Fruit fly (Drosophila melanogaster): ENCODE data around the gene CG11638.

Gene CG11638

DNA sequence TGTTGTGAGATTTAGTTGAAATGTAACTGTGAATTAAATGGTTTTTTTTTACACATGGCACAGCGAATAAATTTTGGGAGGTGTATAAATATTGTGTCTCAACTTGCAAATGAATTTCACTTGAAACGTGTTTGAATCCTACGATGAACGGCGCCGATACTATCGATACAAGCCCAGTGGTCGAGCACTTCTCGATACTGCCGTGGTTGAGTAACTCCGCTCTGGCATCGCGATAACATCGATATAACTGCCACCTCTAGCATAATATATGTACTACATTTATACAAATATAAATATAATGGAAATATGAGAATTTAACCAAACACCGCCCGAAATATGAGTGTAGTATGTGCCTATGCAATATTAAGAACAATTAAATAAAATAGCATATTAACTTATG lies 6.6 kb upstream of the CG11638 start (continued):
- TF ChIP-seq Mrtf (GFP tag; IDR thresholded peaks at IDR 0.05) (no peak), CG4854 (GFP tag; optimal IDR thresholded peaks at IDR 0.05) (no peak), Doc2 (GFP tag; IDR thresholded peaks at IDR 0.05) (no peak), CG2678 (tag; optimal IDR thresholded peaks at IDR 0.05) (no peak), sim (GFP tag; IDR thresholded peaks at IDR 0.05) (no peak), CG6689 (GFP tag; IDR thresholded peaks at IDR 0.05) (no peak), cato (GFP tag; optimal IDR thresholded peaks at IDR 0.05; ENCODE audit: borderline replicate concordance) (no peak), mam (GFP tag; optimal IDR thresholded peaks at IDR 0.05) (peak; percentile 43), CG14965 (GFP tag; optimal IDR thresholded peaks at IDR 0.05; ENCODE audit: borderline replicate concordance) (no peak), Bgb (GFP tag; IDR thresholded peaks at IDR 0.05; ENCODE audit: partially characterized antibody) (peak; percentile 99), dati (GFP tag; IDR thresholded peaks at IDR 0.05) (no peak), Max (GFP tag; optimal IDR thresholded peaks at IDR 0.05) (no peak), HmgZ (tag; optimal IDR thresholded peaks at IDR 0.05) (peak; percentile 65), Sry-δ (GFP tag; optimal IDR thresholded peaks at IDR 0.05) (peak; percentile 96), CG2199 (GFP tag; IDR thresholded peaks at IDR 0.05) (no peak), CG3281 (GFP tag; optimal IDR thresholded peaks at IDR 0.05) (no peak), pan (optimal IDR thresholded peaks at IDR 0.05) (no peak), pan (GFP tag; optimal IDR thresholded peaks at IDR 0.05 in 1 of 2, IDR thresholded peaks at IDR 0.05 in 1 of 2) (peak in 1 of 2 experiments; percentile 26), H15 (GFP tag; IDR thresholded peaks at IDR 0.05) (peak; percentile 34; the same call in 1 of the 3 replicates), mld (GFP tag; IDR thresholded peaks at IDR 0.05; ENCODE audit: partially characterized antibody) (peak; percentile 99), CG8478 (optimal IDR thresholded peaks at IDR 0.05) (no peak), zen2 (GFP tag; IDR thresholded peaks at IDR 0.05; ENCODE audit: partially characterized antibody) (peak; percentile 99), Dll (GFP tag; IDR thresholded peaks at IDR 0.05; ENCODE audit: partially characterized antibody) (peak; percentile 94), Hand (GFP tag; optimal IDR thresholded peaks at IDR 0.05) (no peak), vnd (GFP tag; IDR thresholded peaks at IDR 0.05; ENCODE audit: partially characterized antibody) (peak; percentile 97), knrl (GFP tag; IDR thresholded peaks at IDR 0.05; ENCODE audit: partially characterized antibody) (peak; percentile 98), CG17186 (GFP tag; optimal IDR thresholded peaks at IDR 0.05) (peak; percentile 44), CG6765 (GFP tag; optimal IDR thresholded peaks at IDR 0.05) (no peak), schlank (tag; optimal IDR thresholded peaks at IDR 0.05) (no peak), ttk (GFP tag; IDR thresholded peaks at IDR 0.05) (no peak), sens-2 (GFP tag; IDR thresholded peaks at IDR 0.05) (no peak), oc (tag; optimal IDR thresholded peaks at IDR 0.05) (no peak), MBD-R2 (GFP tag; IDR thresholded peaks at IDR 0.05) (peak; percentile 72), CG1832 (GFP tag; optimal IDR thresholded peaks at IDR 0.05) (no peak), CG6791 (GFP tag; IDR thresholded peaks at IDR 0.05; ENCODE audit: partially characterized antibody) (peak; percentile 99), CG8388 (GFP tag; optimal IDR thresholded peaks at IDR 0.05) (no peak), odd (GFP tag; optimal IDR thresholded peaks at IDR 0.05) (no peak), zfh1 (GFP tag; IDR thresholded peaks at IDR 0.05) (no peak), CG4617 (GFP tag; optimal IDR thresholded peaks at IDR 0.05; ENCODE audit: borderline replicate concordance) (peak; percentile 14), Fer1 (GFP tag; optimal IDR thresholded peaks at IDR 0.05) (no peak), Hsf (GFP tag; optimal IDR thresholded peaks at IDR 0.05) (peak; percentile 16), ssp (GFP tag; IDR thresholded peaks at IDR 0.05) (no peak), CG12744 (GFP tag; optimal IDR thresholded peaks at IDR 0.05) (no peak), CG3847 (GFP tag; IDR thresholded peaks at IDR 0.05) (peak; percentile 59; the same call in 1 of the 2 replicates), CG12155 (GFP tag; optimal IDR thresholded peaks at IDR 0.05) (peak; percentile 28), zfh2 (GFP tag; optimal IDR thresholded peaks at IDR 0.05) (peak; percentile 35), Gug (GFP tag; IDR thresholded peaks at IDR 0.05) (peak; percentile 80; the same call in 2 of the 4 replicates), Sox100B (GFP tag; optimal IDR thresholded peaks at IDR 0.05) (no peak), CG7839 (tag; optimal IDR thresholded peaks at IDR 0.05) (no peak), corto (GFP tag; optimal IDR thresholded peaks at IDR 0.05) (no peak), pnt (GFP tag; optimal IDR thresholded peaks at IDR 0.05) (no peak)
